Fruit fly (Drosophila melanogaster) whole organism, pupa: ENCODE results near the gene CG42654.
A peak's percentile ranks its signal among the peaks of the same experiment; 100 is the strongest.

Experiments
- CG10348 ChIP-seq: fragments of 200-800 bp; sonication (Bioruptor generic); IDR thresholded peaks from 2 replicates; pipeline ENCODE4 v1.3.6; 2022; ENCODE audit warnings: missing biosample characterization, missing genetic modification characterization
- CG12605 ChIP-seq: fragments of 200-800 bp; sonication (Bioruptor generic); IDR thresholded peaks from 2 replicates; pipeline ENCODE4 v1.3.6; 2022; ENCODE audit warnings: missing biosample characterization, missing genetic modification characterization
- CG13204 ChIP-seq: fragments of 200-800 bp; sonication (Bioruptor generic); optimal IDR thresholded peaks from 2 replicates; lab custom pipeline; 2018; ENCODE audit warnings: missing biosample characterization, mild to moderate bottlenecking, missing genetic modification characterization, moderate library complexity
- CG14655 ChIP-seq: fragments of 200-800 bp; sonication (Bioruptor generic); optimal IDR thresholded peaks from 3 replicates; lab custom pipeline; 2017; ENCODE audit warnings: mild to moderate bottlenecking, missing biosample characterization, missing genetic modification reagents, missing genetic modification characterization
- CG15710 ChIP-seq: fragments of 200-800 bp; sonication (Bioruptor generic); optimal IDR thresholded peaks from 2 replicates; lab custom pipeline; 2018; ENCODE audit warnings: missing biosample characterization, mild to moderate bottlenecking, missing genetic modification characterization, moderate library complexity
- CG17806 ChIP-seq: fragments of 200-800 bp; sonication (Bioruptor generic); optimal IDR thresholded peaks from 2 replicates; lab custom pipeline; 2018; ENCODE audit warnings: missing biosample characterization, mild to moderate bottlenecking, missing genetic modification characterization, moderate library complexity
- CG32121 ChIP-seq: fragments of 200-800 bp; sonication (Bioruptor generic); IDR thresholded peaks from 2 replicates; pipeline ENCODE4 v1.3.6; 2022; ENCODE audit warnings: missing biosample characterization, missing genetic modification characterization
- CG34367 ChIP-seq: fragments of 200-800 bp; sonication (Bioruptor generic); optimal IDR thresholded peaks from 2 replicates; lab custom pipeline; 2018; ENCODE audit warnings: missing biosample characterization, mild to moderate bottlenecking, missing genetic modification characterization
- CG4496 ChIP-seq: fragments of 200-800 bp; sonication (Bioruptor generic); IDR thresholded peaks from 3 replicates; pipeline ENCODE4 v1.3.6; 2022; ENCODE audit warnings: missing biosample characterization, missing genetic modification characterization
- CG8159 ChIP-seq: fragments of 200-800 bp; sonication (Bioruptor generic); optimal IDR thresholded peaks from 3 replicates; lab custom pipeline; 2018; ENCODE audit warnings: missing biosample characterization, mild to moderate bottlenecking, missing genetic modification characterization, moderate library complexity
- CG8301 ChIP-seq: fragments of 200-800 bp; sonication (Bioruptor generic); optimal IDR thresholded peaks from 2 replicates; lab custom pipeline; 2018; ENCODE audit warnings: missing biosample characterization, mild to moderate bottlenecking, missing genetic modification characterization
- CG9948 ChIP-seq: fragments of 200-800 bp; sonication (Bioruptor generic); optimal IDR thresholded peaks from 2 replicates; lab custom pipeline; 2018; ENCODE audit warnings: missing biosample characterization, mild to moderate bottlenecking, missing genetic modification characterization, moderate library complexity
- D1 ChIP-seq: fragments of 200-800 bp; sonication (Bioruptor generic); optimal IDR thresholded peaks from 2 replicates; lab custom pipeline; 2018; ENCODE audit warnings: missing biosample characterization, mild to moderate bottlenecking, missing genetic modification characterization, moderate library complexity
- EcR ChIP-seq: fragments of 200-800 bp; sonication (Bioruptor generic); optimal IDR thresholded peaks from 3 replicates; lab custom pipeline; 2019; ENCODE audit warnings: missing biosample characterization, missing genetic modification characterization, mild to moderate bottlenecking, moderate library complexity, missing genetic modification reagents
- Ets98B ChIP-seq: fragments of 200-800 bp; sonication (Bioruptor generic); IDR thresholded peaks from 2 replicates; pipeline ENCODE4 v1.3.6; 2022; ENCODE audit warnings: missing biosample characterization, missing genetic modification characterization
- Pif1A ChIP-seq: fragments of 200-800 bp; sonication (Bioruptor generic); optimal IDR thresholded peaks from 3 replicates; lab custom pipeline; 2016; ENCODE audit warnings: missing biosample characterization, missing genetic modification characterization
- Pif1B ChIP-seq: fragments of 200-800 bp; sonication (Bioruptor generic); optimal IDR thresholded peaks from 3 replicates; lab custom pipeline; 2016; ENCODE audit warnings: missing biosample characterization, missing genetic modification characterization
- Snoo ChIP-seq: fragments of 200-800 bp; sonication (Bioruptor generic); optimal IDR thresholded peaks from 3 replicates; lab custom pipeline; 2017; ENCODE audit warnings: missing biosample characterization, mild to moderate bottlenecking, missing genetic modification characterization, inconsistent platforms
- fd96Ca ChIP-seq: fragments of 200-800 bp; sonication (Bioruptor generic); IDR thresholded peaks from 3 replicates; pipeline ENCODE4 v1.3.6; 2022; ENCODE audit warnings: missing biosample characterization, missing genetic modification characterization
- gl ChIP-seq: fragments of 200-800 bp; sonication (Bioruptor generic); optimal IDR thresholded peaks from 2 replicates; lab custom pipeline; 2018; ENCODE audit warnings: missing biosample characterization, mild to moderate bottlenecking, missing genetic modification characterization
- rn ChIP-seq: fragments of 200-800 bp; sonication (Bioruptor generic); IDR thresholded peaks from 2 replicates; pipeline ENCODE4 v1.3.6; 2022; ENCODE audit warnings: missing biosample characterization, missing genetic modification characterization

The CG42654 gene

DNA sequence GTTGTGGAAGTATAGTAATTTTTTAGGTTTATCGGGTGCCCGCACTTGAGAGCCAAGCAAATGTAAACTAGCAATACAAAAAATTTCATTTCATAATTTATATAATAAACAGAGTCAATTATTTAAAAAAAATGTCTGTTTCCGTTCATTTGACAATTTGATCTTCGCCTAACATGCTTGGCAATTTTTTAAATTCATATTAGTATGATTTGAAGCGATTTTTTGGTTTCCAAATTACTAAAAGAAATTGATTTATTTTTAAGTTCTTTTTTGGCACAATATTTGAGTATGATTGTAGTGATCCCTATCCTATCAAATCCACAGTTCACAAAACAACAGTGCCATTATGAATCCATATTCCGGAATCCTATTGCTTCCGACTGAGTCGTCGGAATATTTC, 2.5 kb downstream of the CG42654 start, which contains the start of gene CG34258:
CG34258 (minus strand) TSS at position 101 of the 400 bp plus-strand sequence.
- TF ChIP-seq CG32121 (GFP tag; lab: Robert Waterston, UW), result no peak
- no peak for TF ChIP-seq rn (GFP tag; lab: Robert Waterston, UW)
- no peak for TF ChIP-seq EcR (GFP tag; lab: Kevin White, UChicago)
- no peak for TF ChIP-seq CG17806 (tag; lab: Kevin White, UChicago)
- TF ChIP-seq gl (tag; lab: Kevin White, UChicago), result no peak
- no peak for TF ChIP-seq fd96Ca
- TF ChIP-seq, all 21 proteins: peak for 0

dm6 chr3L:19951035-19951434, 3.3 kb downstream of the CG42654 start, which contains the start of gene CG32219:
Gene CG32219 (minus strand): TSS chr3L:19951135.
- TF ChIP-seq CG10348, result no peak
- no peak for TF ChIP-seq CG15710
- TF ChIP-seq fd96Ca, result no peak
- no peak for TF ChIP-seq EcR (GFP tag; lab: Kevin White, UChicago)
- TF ChIP-seq CG14655 (GFP tag; lab: Kevin White, UChicago), result no peak
- TF ChIP-seq CG8159 (tag; lab: Kevin White, UChicago), result no peak
- no peak for TF ChIP-seq Ets98B (GFP tag; lab: Robert Waterston, UW)
- TF ChIP-seq, all 21 proteins: peak for 0

dm6 chr3L:19945469-19945868, 8.9 kb downstream of the CG42654 start:
- no peak for TF ChIP-seq D1 (tag; lab: Kevin White, UChicago)
- no peak for TF ChIP-seq Pif1B
- TF ChIP-seq CG9948 (tag; lab: Kevin White, UChicago), result no peak
- TF ChIP-seq Pif1A (GFP tag; lab: Kevin White, UChicago), result no peak
- no peak for TF ChIP-seq fd96Ca
- TF ChIP-seq CG12605 (GFP tag; lab: Robert Waterston, UW), result no peak
- TF ChIP-seq CG34367 (tag; lab: Kevin White, UChicago), result no peak
- no peak for TF ChIP-seq CG14655 (GFP tag; lab: Kevin White, UChicago)
- no peak for TF ChIP-seq CG32121 (GFP tag; lab: Robert Waterston, UW)
- no peak for TF ChIP-seq rn (GFP tag; lab: Robert Waterston, UW)

dm6 chr3L:19941162-19941561, 13.2 kb downstream of the CG42654 start:
- TF ChIP-seq gl (tag; lab: Kevin White, UChicago), result no peak

DNA sequence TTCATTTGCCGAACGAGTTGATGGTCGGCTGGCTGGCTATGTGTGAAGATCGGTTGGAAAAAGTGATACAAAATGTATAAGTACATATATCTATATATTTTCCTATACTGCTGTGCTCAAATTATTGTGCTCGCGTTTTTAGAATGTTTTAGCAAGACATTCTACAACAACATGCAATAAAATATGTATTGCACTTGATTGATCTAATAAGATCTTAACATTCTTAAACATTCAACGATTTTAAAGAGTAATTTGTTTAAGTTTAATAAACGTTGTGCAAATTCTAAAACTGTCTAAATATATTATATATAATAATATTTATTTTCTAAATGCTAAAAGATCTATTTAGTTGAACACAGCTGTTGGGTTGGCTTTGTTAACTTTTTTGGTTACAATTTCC, 14.0 kb downstream of the CG42654 start:
- TF ChIP-seq fd96Ca (no peak), CG17806 (tag; lab: Kevin White, UChicago) (no peak), Pif1B (no peak), CG4496 (no peak), D1 (tag; lab: Kevin White, UChicago) (no peak), CG15710 (no peak), CG14655 (GFP tag; lab: Kevin White, UChicago) (no peak), Snoo (tag; lab: Kevin White, UChicago) (no peak), gl (tag; lab: Kevin White, UChicago) (no peak), Ets98B (GFP tag; lab: Robert Waterston, UW) (no peak), CG10348 (no peak), rn (GFP tag; lab: Robert Waterston, UW) (no peak), CG32121 (GFP tag; lab: Robert Waterston, UW) (no peak), CG9948 (tag; lab: Kevin White, UChicago) (no peak), CG13204 (no peak), CG34367 (tag; lab: Kevin White, UChicago) (no peak), CG8301 (tag; lab: Kevin White, UChicago) (no peak), CG8159 (tag; lab: Kevin White, UChicago) (no peak)

- TF ChIP-seq CG15710 (no peak), Ets98B (GFP tag; lab: Robert Waterston, UW) (peak; percentile 30; the same call in 1 of the 2 replicates), CG12605 (GFP tag; lab: Robert Waterston, UW) (peak; percentile 52), Pif1A (GFP tag; lab: Kevin White, UChicago) (no peak), CG32121 (GFP tag; lab: Robert Waterston, UW) (peak; percentile 16; the same call in 1 of the 2 replicates)
These were observed 15.3 kb downstream of the CG42654 start, which contains the start of gene Ac76E for dm6 chr3L:19939024-19939423. Gene Ac76E (plus strand): TSS chr3L:19939287.

dm6 chr3L:19932917-19933316, 21.4 kb downstream of the CG42654 start:
- TF ChIP-seq fd96Ca (0 out of 3 replicates have a peak, but pooled peaks have one; percentile 10), Ets98B (GFP tag; lab: Robert Waterston, UW) (peak; percentile 53), CG32121 (GFP tag; lab: Robert Waterston, UW) (peak; percentile 26; the same call in 1 of the 2 replicates), Pif1A (GFP tag; lab: Kevin White, UChicago) (peak; percentile 35), CG14655 (GFP tag; lab: Kevin White, UChicago) (no peak), CG12605 (GFP tag; lab: Robert Waterston, UW) (peak; percentile 62)
